Worm (Caenorhabditis elegans): ENCODE data around the gene mig-5.

DNA sequence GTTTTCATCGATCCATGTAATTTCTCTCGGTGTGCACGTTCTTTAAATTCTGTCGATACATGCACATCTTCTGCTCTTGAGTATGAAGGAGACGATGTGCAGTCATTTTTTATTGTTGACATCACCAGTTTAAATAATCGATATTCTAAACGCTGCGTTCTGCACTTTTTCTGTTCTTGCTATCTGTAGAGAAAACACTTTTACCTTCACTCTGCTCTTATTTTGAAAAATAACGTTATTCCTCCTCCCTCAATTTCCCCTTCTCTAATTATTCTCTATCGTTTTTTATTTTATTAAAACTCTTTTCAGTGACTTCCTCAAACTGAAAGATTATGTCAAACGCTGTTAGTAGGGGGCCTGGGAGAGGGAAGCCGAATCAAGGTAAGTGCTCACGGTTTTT, 32.1 kb upstream of the mig-5 start, which contains the start of gene ifg-1:
- TF ChIP-seq nhr-237 (tag; optimal IDR thresholded peaks at IDR 0.05) (no peak), ztf-1 (GFP tag; conservative IDR thresholded peaks at IDR 0.05) (no peak), fos-1 (tag; optimal IDR thresholded peaks at IDR 0.05) (no peak), alr-1 (tag; optimal IDR thresholded peaks at IDR 0.05) (no peak), nhr-10 (tag; optimal IDR thresholded peaks at IDR 0.05) (no peak), lsy-2 (tag; optimal IDR thresholded peaks at IDR 0.05) (no peak), elt-1 (tag; optimal IDR thresholded peaks at IDR 0.05) (no peak), F13H6.1 (tag; optimal IDR thresholded peaks at IDR 0.05) (no peak), lin-13 (GFP tag; optimal IDR thresholded peaks at IDR 0.05) (no peak), zag-1 (tag; optimal IDR thresholded peaks at IDR 0.05) (no peak), unc-62 (GFP tag; optimal IDR thresholded peaks at IDR 0.05) (no peak), aly-2 (tag; optimal IDR thresholded peaks at IDR 0.05) (no peak)
